Worm (Caenorhabditis elegans) whole organism, L3 larva: ENCODE results near the gene pyk-2.
A peak's percentile ranks its signal among the peaks of the same experiment; 100 is the strongest.

Experiments
- R02D3.7 ChIP-seq: fragments of 150-350 bp; optimal IDR thresholded peaks from 2 replicates; lab custom pipeline; 2014; ENCODE audit warnings: missing biosample characterization, missing genetic modification characterization
- ZK546.5 ChIP-seq: sonication (generic microtip); optimal IDR thresholded peaks from 2 replicates; lab custom pipeline; 2017; ENCODE audit warnings: missing biosample characterization, missing genetic modification characterization
- aly-2 ChIP-seq: fragments of 150-350 bp; optimal IDR thresholded peaks from 2 replicates; lab custom pipeline; 2014; ENCODE audit warnings: missing biosample characterization, missing genetic modification characterization
- ceh-28 ChIP-seq: fragments of 150-350 bp; optimal IDR thresholded peaks from 2 replicates; lab custom pipeline; 2014; ENCODE audit warnings: missing biosample characterization, missing genetic modification reagents, missing genetic modification characterization
- ceh-82 ChIP-seq: fragments of 150-350 bp; optimal IDR thresholded peaks from 2 replicates; lab custom pipeline; 2014; ENCODE audit warnings: missing biosample characterization, missing genetic modification characterization
- ceh-9 ChIP-seq: sonication (generic microtip); optimal IDR thresholded peaks from 2 replicates; lab custom pipeline; 2018; ENCODE audit warnings: missing biosample characterization, missing genetic modification characterization
- daf-12 ChIP-seq: fragments of 150-350 bp; optimal IDR thresholded peaks from 2 replicates; lab custom pipeline; 2014; ENCODE audit warnings: missing biosample characterization, missing genetic modification reagents, missing genetic modification characterization
- egl-5 ChIP-seq: fragments of 150-350 bp; optimal IDR thresholded peaks from 2 replicates; lab custom pipeline; 2017; ENCODE audit warnings: missing biosample characterization, missing genetic modification reagents, missing genetic modification characterization, inconsistent platforms
- elt-2 ChIP-seq: sonication (generic microtip); optimal IDR thresholded peaks from 2 replicates; lab custom pipeline; 2016; ENCODE audit warnings: missing genetic modification reagents, mild to moderate bottlenecking, missing genetic modification characterization, missing compliant biosample characterization
- eor-1 ChIP-seq, 2 experiments: fragments of 150-350 bp; optimal IDR thresholded peaks; 2 replicates each; lab custom pipeline; 2014 to 2018; ENCODE audit warnings: missing biosample characterization in 2 of 2, missing genetic modification characterization in 2 of 2
- fkh-10 ChIP-seq: sonication (generic microtip); optimal IDR thresholded peaks from 2 replicates; lab custom pipeline; 2017; ENCODE audit warnings: missing biosample characterization, missing genetic modification reagents, missing genetic modification characterization
- fkh-2 ChIP-seq: fragments of 150-350 bp; optimal IDR thresholded peaks from 2 replicates; lab custom pipeline; 2014; ENCODE audit warnings: missing biosample characterization, missing genetic modification reagents, missing genetic modification characterization
- hmg-11 ChIP-seq: sonication (generic microtip); optimal IDR thresholded peaks from 2 replicates; lab custom pipeline; 2016; ENCODE audit warnings: missing genetic modification characterization, missing compliant biosample characterization
- jun-1 ChIP-seq: fragments of 150-350 bp; optimal IDR thresholded peaks from 2 replicates; lab custom pipeline; 2014; ENCODE audit warnings: missing biosample characterization, missing genetic modification reagents, missing genetic modification characterization
- lin-39 ChIP-seq: fragments of 150-350 bp; optimal IDR thresholded peaks from 2 replicates; lab custom pipeline; 2018; ENCODE audit warnings: missing biosample characterization, missing genetic modification reagents, missing genetic modification characterization
- lsy-12 ChIP-seq: sonication (generic microtip); optimal IDR thresholded peaks from 2 replicates; lab custom pipeline; 2016; ENCODE audit warnings: mild to moderate bottlenecking, missing genetic modification characterization, missing compliant biosample characterization
- mdl-1 ChIP-seq: fragments of 150-350 bp; optimal IDR thresholded peaks from 2 replicates; lab custom pipeline; 2014; ENCODE audit warnings: missing biosample characterization, missing genetic modification characterization
- nhr-11 ChIP-seq: fragments of 150-350 bp; optimal IDR thresholded peaks from 2 replicates; lab custom pipeline; 2014; ENCODE audit warnings: missing biosample characterization, missing genetic modification characterization
- nhr-23 ChIP-seq: fragments of 150-350 bp; optimal IDR thresholded peaks from 2 replicates; lab custom pipeline; 2014; ENCODE audit warnings: missing biosample characterization, missing genetic modification reagents, missing genetic modification characterization
- nhr-237 ChIP-seq: fragments of 150-350 bp; optimal IDR thresholded peaks from 2 replicates; lab custom pipeline; 2014; ENCODE audit warnings: missing biosample characterization, missing genetic modification characterization
- nhr-25 ChIP-seq: sonication (generic microtip); optimal IDR thresholded peaks from 2 replicates; lab custom pipeline; 2017; ENCODE audit warnings: missing biosample characterization, missing genetic modification characterization
- nhr-28 ChIP-seq: fragments of 150-350 bp; optimal IDR thresholded peaks from 2 replicates; lab custom pipeline; 2014; ENCODE audit warnings: missing biosample characterization, missing genetic modification characterization
- nhr-43 ChIP-seq: sonication (generic microtip); optimal IDR thresholded peaks from 2 replicates; lab custom pipeline; 2016; ENCODE audit warnings: mild to moderate bottlenecking, missing genetic modification characterization, missing compliant biosample characterization; ENCODE audit not compliant: poor library complexity, severe bottlenecking
- nhr-67 ChIP-seq: fragments of 150-350 bp; optimal IDR thresholded peaks from 2 replicates; lab custom pipeline; 2014; ENCODE audit warnings: missing biosample characterization, missing genetic modification characterization
- nhr-76 ChIP-seq: fragments of 150-350 bp; sonication (generic microtip); optimal IDR thresholded peaks from 5 replicates; lab custom pipeline; 2014; ENCODE audit warnings: missing biosample characterization, missing genetic modification characterization
- nhr-77 ChIP-seq: fragments of 150-350 bp; optimal IDR thresholded peaks from 2 replicates; lab custom pipeline; 2014; ENCODE audit warnings: missing biosample characterization, missing genetic modification characterization
- pha-4 ChIP-seq: fragments of 150-350 bp; optimal IDR thresholded peaks from 2 replicates; lab custom pipeline; 2014; ENCODE audit warnings: missing biosample characterization, missing genetic modification reagents, missing genetic modification characterization
- pqm-1 ChIP-seq: fragments of 150-350 bp; optimal IDR thresholded peaks from 2 replicates; lab custom pipeline; 2017; ENCODE audit warnings: missing biosample characterization, missing genetic modification characterization, inconsistent platforms
- skn-1 ChIP-seq: fragments of 150-350 bp; optimal IDR thresholded peaks from 2 replicates; lab custom pipeline; 2014; ENCODE audit warnings: missing biosample characterization, missing genetic modification characterization
- tbx-2 ChIP-seq: sonication (generic microtip); optimal IDR thresholded peaks from 2 replicates; lab custom pipeline; 2016; ENCODE audit warnings: mild to moderate bottlenecking, missing genetic modification characterization, missing compliant biosample characterization
- unc-39 ChIP-seq: sonication (generic microtip); optimal IDR thresholded peaks from 4 replicates; lab custom pipeline; 2017; ENCODE audit warnings: missing biosample characterization, missing genetic modification characterization
- unc-62 ChIP-seq: fragments of 150-350 bp; sonication (generic microtip); optimal IDR thresholded peaks from 4 replicates; lab custom pipeline; 2014; ENCODE audit warnings: missing biosample characterization, missing genetic modification reagents, missing genetic modification characterization
- ztf-4 ChIP-seq: fragments of 150-350 bp; optimal IDR thresholded peaks from 2 replicates; lab custom pipeline; 2014; ENCODE audit warnings: missing biosample characterization, missing genetic modification characterization

Gene pyk-2

ce11 chrIV:10881230-10881629 is 28.5 kb upstream of the pyk-2 start, which contains the start of gene F13E9.13:
Gene F13E9.13, plus strand, starts transcription at chrIV:10881546.
- TF ChIP-seq ztf-4 (tag; lab: Kevin White, UChicago) = no peak
- TF ChIP-seq R02D3.7 (tag; lab: Kevin White, UChicago) = no peak
- TF ChIP-seq eor-1 (tag; optimal IDR thresholded peaks at IDR 0.05; lab: Kevin White, UChicago) = no peak
- TF ChIP-seq lin-39 (tag; lab: Kevin White, UChicago) = no peak
- TF ChIP-seq aly-2 (tag; lab: Kevin White, UChicago) = no peak
- peak; percentile 67 for TF ChIP-seq elt-2 (tag; lab: Kevin White, UChicago)
- TF ChIP-seq ceh-28 (tag; lab: Kevin White, UChicago) = peak; percentile 18
- no peak for TF ChIP-seq nhr-11 (tag; lab: Kevin White, UChicago)

DNA sequence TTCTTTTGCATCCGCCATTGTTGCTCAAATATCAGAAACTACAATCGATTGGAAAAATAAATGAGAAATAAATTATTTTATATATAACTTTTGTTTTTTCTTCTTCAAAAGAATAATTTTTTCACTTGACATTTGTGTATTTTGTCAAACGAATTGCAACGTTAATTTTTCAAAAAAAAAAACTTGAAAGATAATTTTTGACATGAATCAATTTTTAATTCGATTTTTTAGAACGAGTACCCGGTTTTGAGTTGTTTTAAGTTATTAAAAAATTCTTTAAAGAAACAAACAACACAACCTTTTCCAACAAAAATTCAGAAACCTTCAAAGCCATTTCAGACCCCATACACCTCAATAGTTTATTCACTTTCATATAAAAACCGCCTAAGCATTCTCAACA is 25.4 kb upstream of the pyk-2 start, which contains the start of gene F13E9.5:
F13E9.5 (minus strand) TSS at position 101 of the 400 bp plus-strand sequence.
- no peak for TF ChIP-seq fkh-2
- no peak for TF ChIP-seq eor-1 (tag; optimal IDR thresholded peaks at IDR 0.05; lab: Kevin White, UChicago)
- no peak for TF ChIP-seq hmg-11 (tag; lab: Kevin White, UChicago)
- TF ChIP-seq skn-1 (tag; lab: Kevin White, UChicago) = no peak
- no peak for TF ChIP-seq elt-2 (tag; lab: Kevin White, UChicago)
- TF ChIP-seq pha-4 = no peak
- no peak for TF ChIP-seq unc-39 (tag; lab: Kevin White, UChicago)
- TF ChIP-seq mdl-1 = no peak

DNA sequence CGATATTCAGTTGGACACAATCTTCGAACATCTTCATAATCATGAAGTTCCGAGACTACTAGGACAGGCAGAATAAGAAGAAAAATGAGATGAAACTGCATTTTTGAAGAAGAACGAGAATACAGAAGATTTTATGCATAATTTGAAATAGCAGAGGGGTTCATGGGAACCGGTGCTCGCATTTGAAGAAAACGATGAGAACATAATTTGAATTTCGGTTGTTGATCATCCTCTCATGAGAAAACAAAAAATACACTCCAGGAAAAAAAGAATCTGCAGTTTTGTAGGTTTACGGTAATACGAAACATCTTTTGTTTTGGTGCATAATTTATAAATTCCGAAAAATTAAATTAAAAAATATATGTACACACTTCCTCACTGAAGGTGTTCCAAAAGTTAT is 23.8 kb upstream of the pyk-2 start, which contains the start of gene srlf-11:
srlf-11 (minus strand) TSS at position 101 of the 400 bp plus-strand sequence.
- TF ChIP-seq daf-12 (tag; lab: Kevin White, UChicago) = no peak
- no peak for TF ChIP-seq nhr-237 (tag; lab: Kevin White, UChicago)
- TF ChIP-seq nhr-28 (tag; lab: Kevin White, UChicago) = no peak
- no peak for TF ChIP-seq fkh-10 (GFP tag; lab: Kevin White, UChicago)
- no peak for TF ChIP-seq pqm-1

ce11 chrIV:10887285-10887684 is 22.4 kb upstream of the pyk-2 start, which contains the start of gene F13E9.16:
Gene F13E9.16, minus strand, starts transcription at chrIV:10887385.
- TF ChIP-seq nhr-77 (tag; lab: Kevin White, UChicago) (no peak), daf-12 (tag; lab: Kevin White, UChicago) (no peak), unc-39 (tag; lab: Kevin White, UChicago) (no peak), jun-1 (tag; lab: Kevin White, UChicago) (no peak), egl-5 (tag; lab: Kevin White, UChicago) (no peak), ZK546.5 (tag; lab: Kevin White, UChicago) (no peak), ceh-82 (tag; lab: Kevin White, UChicago) (no peak), fkh-10 (GFP tag; lab: Kevin White, UChicago) (no peak), nhr-25 (no peak), nhr-11 (tag; lab: Kevin White, UChicago) (no peak), nhr-43 (no peak)

ce11 chrIV:10889820-10890462 is 19.8 kb upstream of the pyk-2 start, which contains the start of gene F13E9.15:
Gene F13E9.15, minus strand, starts transcription at chrIV:10889870.
- TF ChIP-seq pqm-1 = no peak
- no peak for TF ChIP-seq hmg-11 (tag; lab: Kevin White, UChicago)
- no peak for TF ChIP-seq ZK546.5 (tag; lab: Kevin White, UChicago)
- no peak for TF ChIP-seq ceh-9
- no peak for TF ChIP-seq nhr-23 (tag; lab: Kevin White, UChicago)
- TF ChIP-seq lsy-12 (tag; lab: Kevin White, UChicago) = no peak
- no peak for TF ChIP-seq pha-4
- no peak for TF ChIP-seq ceh-28 (tag; lab: Kevin White, UChicago)
- TF ChIP-seq unc-62 (GFP tag; lab: Kevin White, UChicago) = no peak
- no peak for TF ChIP-seq fkh-2
- TF ChIP-seq elt-2 (tag; lab: Kevin White, UChicago) = no peak
- no peak for TF ChIP-seq nhr-76 (tag; lab: Kevin White, UChicago)
- TF ChIP-seq lin-39 (tag; lab: Kevin White, UChicago) = no peak
- TF ChIP-seq skn-1 (tag; lab: Kevin White, UChicago) = no peak
- TF ChIP-seq nhr-25 = no peak
- no peak for TF ChIP-seq nhr-67
- no peak for TF ChIP-seq tbx-2
- TF ChIP-seq fkh-10 (GFP tag; lab: Kevin White, UChicago) = no peak
- no peak for TF ChIP-seq eor-1 (tag; optimal IDR thresholded peaks at IDR 0.05; lab: Kevin White, UChicago)
- TF ChIP-seq R02D3.7 (tag; lab: Kevin White, UChicago) = no peak
